Worm (Caenorhabditis elegans) whole organism, mixed stage, embryonic: ENCODE measurements around the gene F12E12.6.

Experiments used
- cnd-1 ChIP-seq: fragments of 200-800 bp; sonication (Bioruptor generic); optimal IDR thresholded peaks from 2 replicates; lab custom pipeline; 2018; ENCODE audit warnings: mild to moderate bottlenecking, missing genetic modification characterization, missing compliant biosample characterization
- mep-1 ChIP-seq: fragments of 150-350 bp; optimal IDR thresholded peaks from 2 replicates; lab custom pipeline; 2017; ENCODE audit warnings: missing biosample characterization, missing genetic modification reagents, missing genetic modification characterization, inconsistent platforms
- nhr-12 ChIP-seq: fragments of 150-350 bp; optimal IDR thresholded peaks from 2 replicates; lab custom pipeline; 2014; ENCODE audit warnings: missing biosample characterization, missing genetic modification characterization
- nhr-28 ChIP-seq: fragments of 150-350 bp; optimal IDR thresholded peaks from 2 replicates; lab custom pipeline; 2014; ENCODE audit warnings: missing biosample characterization, missing genetic modification characterization
- pha-4 ChIP-seq: fragments of 150-350 bp; optimal IDR thresholded peaks from 2 replicates; lab custom pipeline; 2018; ENCODE audit warnings: missing biosample characterization, missing genetic modification reagents, missing genetic modification characterization
- snpc-4 ChIP-seq: fragments of 150-350 bp; optimal IDR thresholded peaks from 2 replicates; lab custom pipeline; 2014; ENCODE audit warnings: missing biosample characterization, missing genetic modification characterization
- unc-62 ChIP-seq: fragments of 150-350 bp; optimal IDR thresholded peaks from 2 replicates; lab custom pipeline; 2014; ENCODE audit warnings: missing biosample characterization, missing genetic modification reagents, missing genetic modification characterization

ce11 chrII:3759010-3759409 lies 22.3 kb upstream of the F12E12.6 start, which contains the start of gene T24E12.12:
- TF ChIP-seq unc-62 (GFP tag; lab: Kevin White, UChicago) (no peak), cnd-1 (no peak), mep-1 (no peak), nhr-12 (tag; lab: Kevin White, UChicago) (no peak), nhr-28 (no peak), pha-4 (tag; lab: Kevin White, UChicago) (no peak), snpc-4 (tag; lab: Kevin White, UChicago) (no peak)
